Worm (Caenorhabditis elegans) whole organism, young adult: ENCODE results near the gene fbxb-42.

ENCODE experiments used
- B0019.2 ChIP-seq: fragments of 200-800 bp; sonication (Bioruptor generic); conservative IDR thresholded peaks from 2 replicates; pipeline ENCODE4 v1.3.6; 2022; ENCODE audit warnings: missing genetic modification reagents, missing genetic modification characterization, missing compliant biosample characterization
- B0336.3 ChIP-seq: fragments of 200-800 bp; sonication (Bioruptor generic); IDR thresholded peaks from 2 replicates; pipeline ENCODE4 v1.3.6; 2022; ENCODE audit warnings: missing genetic modification characterization, missing compliant biosample characterization
- D2030.7 ChIP-seq: fragments of 200-800 bp; sonication (Bioruptor generic); IDR thresholded peaks from 2 replicates; pipeline ENCODE4 v1.3.6; 2022; ENCODE audit warnings: missing genetic modification reagents, missing genetic modification characterization, missing compliant biosample characterization
- F10E7.11 ChIP-seq: sonication (generic microtip); optimal IDR thresholded peaks from 2 replicates; lab custom pipeline; 2017; ENCODE audit warnings: mild to moderate bottlenecking, missing genetic modification characterization, moderate library complexity, missing compliant biosample characterization
- F39B2.1 ChIP-seq: fragments of 200-800 bp; sonication (Bioruptor generic); IDR thresholded peaks from 2 replicates; pipeline ENCODE4 v1.3.6; 2022; ENCODE audit warnings: missing genetic modification reagents, missing genetic modification characterization, missing compliant biosample characterization
- F57A8.1 ChIP-seq: fragments of 200-800 bp; sonication (Bioruptor generic); optimal IDR thresholded peaks from 2 replicates; lab custom pipeline; 2018; ENCODE audit warnings: mild to moderate bottlenecking, missing genetic modification characterization, moderate library complexity, missing compliant biosample characterization
- K12H6.12 ChIP-seq: fragments of 200-800 bp; sonication (Bioruptor generic); optimal IDR thresholded peaks from 2 replicates; lab custom pipeline; 2018; ENCODE audit warnings: mild to moderate bottlenecking, missing genetic modification characterization, missing compliant biosample characterization
- Y56A3A.18 ChIP-seq: fragments of 200-800 bp; sonication (Bioruptor generic); IDR thresholded peaks from 2 replicates; pipeline ENCODE4 v1.3.6; 2022; ENCODE audit warnings: missing genetic modification reagents, missing genetic modification characterization, missing compliant biosample characterization
- aptf-3 ChIP-seq: fragments of 200-800 bp; sonication (Bioruptor generic); IDR thresholded peaks from 2 replicates; pipeline ENCODE4 v1.3.6; 2022; ENCODE audit warnings: missing genetic modification characterization, missing compliant biosample characterization
- atf-7 ChIP-seq: sonication (generic microtip); optimal IDR thresholded peaks from 2 replicates; lab custom pipeline; 2017; ENCODE audit warnings: mild to moderate bottlenecking, missing genetic modification characterization, missing compliant biosample characterization
- athp-1 ChIP-seq: sonication (generic microtip); optimal IDR thresholded peaks from 2 replicates; lab custom pipeline; 2017; ENCODE audit warnings: mild to moderate bottlenecking, missing genetic modification characterization, missing compliant biosample characterization
- attf-5 ChIP-seq: fragments of 200-800 bp; sonication (Bioruptor generic); optimal IDR thresholded peaks from 2 replicates; lab custom pipeline; 2018; ENCODE audit warnings: mild to moderate bottlenecking, missing genetic modification characterization, missing compliant biosample characterization
- bed-2 ChIP-seq: fragments of 200-800 bp; sonication (Bioruptor generic); IDR thresholded peaks from 2 replicates; pipeline ENCODE4 v1.3.6; 2022; ENCODE audit warnings: missing genetic modification reagents, missing genetic modification characterization, missing compliant biosample characterization
- ccch-3 ChIP-seq: fragments of 200-800 bp; sonication (Bioruptor generic); optimal IDR thresholded peaks from 2 replicates; lab custom pipeline; 2018; ENCODE audit warnings: mild to moderate bottlenecking, missing genetic modification characterization, missing compliant biosample characterization
- cebp-1 ChIP-seq, 2 experiments: fragments of 200-800 bp in 1 of 2; sonication (Bioruptor generic) in 1 of 2; sonication (generic microtip) in 1 of 2; IDR thresholded peaks in 1 of 2; optimal IDR thresholded peaks in 1 of 2; 2 replicates each; pipeline versions ENCODE4 v1.3.6 to Lab custom; 2017 to 2022; ENCODE audit warnings: missing compliant biosample characterization in 2 of 2, missing genetic modification characterization in 2 of 2, mild to moderate bottlenecking in 1 of 2, missing genetic modification reagents in 1 of 2, moderate library complexity in 1 of 2
- cebp-2 ChIP-seq: fragments of 200-800 bp; sonication (Bioruptor generic); IDR thresholded peaks from 2 replicates; pipeline ENCODE4 v1.3.6; 2022; ENCODE audit warnings: missing genetic modification characterization, missing compliant biosample characterization
- ceh-100 ChIP-seq: fragments of 200-800 bp; sonication (Bioruptor generic); IDR thresholded peaks from 2 replicates; pipeline ENCODE4 v1.3.6; 2022; ENCODE audit warnings: missing genetic modification reagents, missing genetic modification characterization, missing compliant biosample characterization
- ceh-79 ChIP-seq: sonication (generic microtip); optimal IDR thresholded peaks from 2 replicates; lab custom pipeline; 2017; ENCODE audit warnings: mild to moderate bottlenecking, missing genetic modification characterization, missing compliant biosample characterization
- chd-7 ChIP-seq: sonication (generic microtip); optimal IDR thresholded peaks from 2 replicates; lab custom pipeline; 2016; ENCODE audit warnings: mild to moderate bottlenecking, missing genetic modification characterization, moderate library complexity, missing compliant biosample characterization
- dpl-1 ChIP-seq: fragments of 150-350 bp; optimal IDR thresholded peaks from 2 replicates; lab custom pipeline; 2014; ENCODE audit warnings: missing biosample characterization, missing genetic modification reagents, missing genetic modification characterization
- efl-1 ChIP-seq: fragments of 150-350 bp; optimal IDR thresholded peaks from 2 replicates; lab custom pipeline; 2014; ENCODE audit warnings: missing biosample characterization, missing genetic modification reagents, missing genetic modification characterization
- egl-44 ChIP-seq: fragments of 200-800 bp; sonication (Bioruptor generic); IDR thresholded peaks from 2 replicates; pipeline ENCODE4 v1.3.6; 2022; ENCODE audit warnings: missing genetic modification reagents, missing genetic modification characterization, missing compliant biosample characterization
- fkh-3 ChIP-seq: sonication (generic microtip); optimal IDR thresholded peaks from 2 replicates; lab custom pipeline; 2016; ENCODE audit warnings: mild to moderate bottlenecking, missing genetic modification characterization, missing compliant biosample characterization
- gei-17 ChIP-seq: fragments of 200-800 bp; sonication (Bioruptor generic); optimal IDR thresholded peaks from 2 replicates; lab custom pipeline; 2018; ENCODE audit warnings: mild to moderate bottlenecking, missing genetic modification characterization, missing compliant biosample characterization
- hlh-12 ChIP-seq: sonication (generic microtip); optimal IDR thresholded peaks from 2 replicates; lab custom pipeline; 2016; ENCODE audit warnings: missing genetic modification characterization, missing compliant biosample characterization
- hlh-26 ChIP-seq: fragments of 200-800 bp; sonication (Bioruptor generic); conservative IDR thresholded peaks from 2 replicates; pipeline ENCODE4 v1.3.6; 2022; ENCODE audit warnings: missing genetic modification reagents, missing genetic modification characterization, missing compliant biosample characterization
- hmg-20 ChIP-seq: fragments of 200-800 bp; sonication (Bioruptor generic); IDR thresholded peaks from 2 replicates; pipeline ENCODE4 v1.3.6; 2022; ENCODE audit warnings: missing genetic modification reagents, missing genetic modification characterization, missing compliant biosample characterization
- hsf-1 ChIP-seq: fragments of 200-800 bp; sonication (Bioruptor generic); IDR thresholded peaks from 2 replicates; pipeline ENCODE4 v1.3.6; 2022; ENCODE audit warnings: missing genetic modification reagents, missing genetic modification characterization, missing compliant biosample characterization
- let-607 ChIP-seq, 2 experiments: fragments of 200-800 bp in 1 of 2; sonication (Bioruptor generic) in 1 of 2; sonication (generic microtip) in 1 of 2; optimal IDR thresholded peaks; 2 replicates each; lab custom pipeline; 2016 to 2018; ENCODE audit warnings: mild to moderate bottlenecking in 2 of 2, missing compliant biosample characterization in 2 of 2, missing genetic modification characterization in 2 of 2, moderate library complexity in 2 of 2, missing genotype in 1 of 2
- lin-26 ChIP-seq: fragments of 200-800 bp; sonication (Bioruptor generic); IDR thresholded peaks from 2 replicates; pipeline ENCODE4 v1.3.6; 2022; ENCODE audit warnings: missing genetic modification reagents, missing genetic modification characterization, missing compliant biosample characterization
- lin-40 ChIP-seq: sonication (generic microtip); optimal IDR thresholded peaks from 2 replicates; lab custom pipeline; 2016; ENCODE audit warnings: missing genetic modification characterization, mild to moderate bottlenecking, missing compliant biosample characterization, missing genotype, missing genetic modification reagents
- lir-1 ChIP-seq: fragments of 200-800 bp; sonication (Bioruptor generic); conservative IDR thresholded peaks from 2 replicates; pipeline ENCODE4 v1.3.6; 2022; ENCODE audit warnings: missing genetic modification reagents, missing genetic modification characterization, missing compliant biosample characterization
- lsl-1 ChIP-seq: fragments of 200-800 bp; sonication (Bioruptor generic); optimal IDR thresholded peaks from 2 replicates; lab custom pipeline; 2018; ENCODE audit warnings: mild to moderate bottlenecking, missing genetic modification characterization, moderate library complexity, missing compliant biosample characterization
- mxl-1 ChIP-seq: sonication (generic microtip); optimal IDR thresholded peaks from 2 replicates; lab custom pipeline; 2016; ENCODE audit warnings: missing genetic modification characterization, missing compliant biosample characterization
- pha-4 ChIP-seq: fragments of 150-350 bp; sonication (generic microtip); optimal IDR thresholded peaks from 2 replicates; lab custom pipeline; 2014; ENCODE audit warnings: missing biosample characterization, missing genetic modification reagents, missing genetic modification characterization
- rec-8 ChIP-seq, 2 experiments: sonication (generic microtip); optimal IDR thresholded peaks; 2 replicates each; lab custom pipeline; 2016; ENCODE audit warnings: mild to moderate bottlenecking in 2 of 2, missing genetic modification characterization in 2 of 2, missing genetic modification reagents in 2 of 2, missing genotype in 2 of 2, missing biosample characterization in 1 of 2, missing compliant biosample characterization in 1 of 2, moderate library complexity in 1 of 2
- sea-2 ChIP-seq: fragments of 200-800 bp; sonication (Bioruptor generic); IDR thresholded peaks from 2 replicates; pipeline ENCODE4 v1.3.6; 2022; ENCODE audit warnings: missing genetic modification characterization, missing compliant biosample characterization
- snpc-1.3 ChIP-seq: sonication (generic microtip); optimal IDR thresholded peaks from 2 replicates; lab custom pipeline; 2017; ENCODE audit warnings: missing genetic modification characterization, mild to moderate bottlenecking, missing compliant biosample characterization, antibody characterized with exemption, moderate library complexity, missing genotype, missing genetic modification reagents; ENCODE audit not compliant: insufficient read depth
- snpc-4 ChIP-seq, 5 experiments: fragments of 150-350 bp in 1 of 5; sonication (generic microtip) in 4 of 5; optimal IDR thresholded peaks; 2 replicates each; lab custom pipeline; 2014 to 2018; ENCODE audit warnings: missing genetic modification characterization in 5 of 5, missing biosample characterization in 3 of 5, antibody characterized with exemption in 2 of 5, mild to moderate bottlenecking in 2 of 5, missing compliant biosample characterization in 2 of 5, missing genotype in 2 of 5, moderate library complexity in 2 of 5, missing genetic modification reagents in 1 of 5
- sptf-2 ChIP-seq: fragments of 200-800 bp; sonication (Bioruptor generic); optimal IDR thresholded peaks from 2 replicates; lab custom pipeline; 2018; ENCODE audit warnings: mild to moderate bottlenecking, missing genetic modification characterization, missing compliant biosample characterization
- tbp1 ChIP-seq: fragments of 200-800 bp; sonication (Bioruptor generic); optimal IDR thresholded peaks from 2 replicates; lab custom pipeline; 2018; ENCODE audit warnings: mild to moderate bottlenecking, missing genetic modification characterization, missing compliant biosample characterization
- unc-62 ChIP-seq: fragments of 150-350 bp; optimal IDR thresholded peaks from 2 replicates; lab custom pipeline; 2014; ENCODE audit warnings: missing biosample characterization, missing genetic modification reagents, missing genetic modification characterization
- zim-3 ChIP-seq: sonication (generic microtip); optimal IDR thresholded peaks from 2 replicates; lab custom pipeline; 2017; ENCODE audit warnings: mild to moderate bottlenecking, missing genetic modification characterization, moderate library complexity, missing compliant biosample characterization
- ztf-22 ChIP-seq: fragments of 200-800 bp; sonication (Bioruptor generic); optimal IDR thresholded peaks from 2 replicates; lab custom pipeline; 2018; ENCODE audit warnings: mild to moderate bottlenecking, missing genetic modification characterization, moderate library complexity, missing compliant biosample characterization
- ztf-6 ChIP-seq: fragments of 200-800 bp; sonication (Bioruptor generic); IDR thresholded peaks from 2 replicates; pipeline ENCODE4 v1.3.6; 2022; ENCODE audit warnings: missing genetic modification reagents, missing genetic modification characterization, missing compliant biosample characterization

The fbxb-42 gene

ce11 chrII:1503663-1504062 lies 33.8 kb upstream of the fbxb-42 start:
- TF ChIP-seq sptf-2 (GFP tag; lab: Kevin White, UChicago) (no peak), attf-5 (GFP tag; lab: Kevin White, UChicago) (no peak), mxl-1 (tag; lab: Kevin White, UChicago) (no peak), snpc-4 (GFP tag; optimal IDR thresholded peaks at IDR 0.05; lab: Kevin White, UChicago) (no peak), snpc-4 (tag; optimal IDR thresholded peaks at IDR 0.05; lab: Kevin White, UChicago) (no peak), B0019.2 (no peak), pha-4 (tag; lab: Kevin White, UChicago) (no peak), cebp-1 (GFP tag; IDR thresholded peaks at IDR 0.05; lab: Robert Waterston, UW) (no peak), cebp-1 (tag; optimal IDR thresholded peaks at IDR 0.05; lab: Kevin White, UChicago) (no peak), chd-7 (tag; lab: Kevin White, UChicago) (no peak), aptf-3 (GFP tag; lab: Robert Waterston, UW) (no peak), lin-26 (GFP tag; lab: Robert Waterston, UW) (no peak), ceh-79 (tag; lab: Kevin White, UChicago) (no peak), unc-62 (GFP tag; lab: Kevin White, UChicago) (no peak), ceh-100 (GFP tag; lab: Robert Waterston, UW) (no peak), hlh-26 (no peak), rec-8 (tag; optimal IDR thresholded peaks at IDR 0.05; lab: Kevin White, UChicago) (no peak), hmg-20 (GFP tag; lab: Robert Waterston, UW) (no peak), lsl-1 (GFP tag; lab: Kevin White, UChicago) (no peak), sea-2 (GFP tag; lab: Robert Waterston, UW) (no peak)

ce11 chrII:1504266-1504665 lies 33.2 kb upstream of the fbxb-42 start, which contains the start of gene fdgt-1:
Gene fdgt-1 (plus strand): TSS chrII:1504566.
- TF ChIP-seq lir-1 (GFP tag; lab: Robert Waterston, UW): no peak
- no peak for TF ChIP-seq dpl-1 (GFP tag; lab: Kevin White, UChicago)
- no peak for TF ChIP-seq athp-1 (tag; lab: Kevin White, UChicago)
- TF ChIP-seq let-607 (tag; optimal IDR thresholded peaks at IDR 0.05; lab: Kevin White, UChicago): no peak
- TF ChIP-seq tbp1 (GFP tag; lab: Kevin White, UChicago): no peak
- TF ChIP-seq sptf-2 (GFP tag; lab: Kevin White, UChicago): no peak
- TF ChIP-seq Y56A3A.18 (GFP tag; lab: Robert Waterston, UW): no peak
- no peak for TF ChIP-seq efl-1
- TF ChIP-seq ccch-3 (GFP tag; lab: Kevin White, UChicago): no peak
- TF ChIP-seq F39B2.1 (GFP tag; lab: Robert Waterston, UW): no peak
- TF ChIP-seq bed-2: no peak
- TF ChIP-seq D2030.7 (GFP tag; lab: Robert Waterston, UW): no peak
- TF ChIP-seq hsf-1 (GFP tag; lab: Robert Waterston, UW): no peak
- no peak for TF ChIP-seq cebp-2 (GFP tag; lab: Robert Waterston, UW)
- TF ChIP-seq snpc-1.3 (tag; lab: Kevin White, UChicago): no peak
- no peak for TF ChIP-seq F57A8.1 (GFP tag; lab: Kevin White, UChicago)
- TF ChIP-seq ztf-22 (GFP tag; lab: Kevin White, UChicago): no peak

ce11 chrII:1517354-1517753 lies 20.1 kb upstream of the fbxb-42 start, which contains the start of gene math-45:
Gene math-45 (minus strand): TSS chrII:1517454.
- TF ChIP-seq K12H6.12 (tag; lab: Kevin White, UChicago) (no peak), pha-4 (tag; lab: Kevin White, UChicago) (no peak), hmg-20 (GFP tag; lab: Robert Waterston, UW) (no peak), F10E7.11 (tag; lab: Kevin White, UChicago) (no peak), ztf-6 (GFP tag; lab: Robert Waterston, UW) (no peak), fkh-3 (tag; lab: Kevin White, UChicago) (no peak), atf-7 (tag; lab: Kevin White, UChicago) (no peak), dpl-1 (GFP tag; lab: Kevin White, UChicago) (no peak), lin-40 (tag; lab: Kevin White, UChicago) (no peak), zim-3 (tag; lab: Kevin White, UChicago) (no peak), B0336.3 (no peak), egl-44 (GFP tag; lab: Robert Waterston, UW) (no peak), gei-17 (GFP tag; lab: Kevin White, UChicago) (no peak), F57A8.1 (GFP tag; lab: Kevin White, UChicago) (no peak), ccch-3 (GFP tag; lab: Kevin White, UChicago) (no peak), hlh-12 (tag; lab: Kevin White, UChicago) (no peak)
